Fruit fly (Drosophila melanogaster): ENCODE results near the gene CG10068.

Gene CG10068

dm6 chr3R:7127966-7128365 is at the start of gene CG10068:
TSS of gene CG10068 (minus strand) at chr3R:7128027.
- TF ChIP-seq fru (GFP tag; optimal IDR thresholded peaks at IDR 0.05) = peak; percentile 84
- TF ChIP-seq sv (GFP tag; optimal IDR thresholded peaks at IDR 0.05) = peak; percentile 91
- TF ChIP-seq tai (GFP tag; optimal IDR thresholded peaks at IDR 0.05) = peak; percentile 73
- no peak for TF ChIP-seq lola (GFP tag; optimal IDR thresholded peaks at IDR 0.05)
- TF ChIP-seq Sp1 (GFP tag; optimal IDR thresholded peaks at IDR 0.05) = peak; percentile 82
- TF ChIP-seq sage (GFP tag; optimal IDR thresholded peaks at IDR 0.05) = peak; percentile 86
- no peak for TF ChIP-seq jim (GFP tag; optimal IDR thresholded peaks at IDR 0.05)
- TF ChIP-seq N (GFP tag; optimal IDR thresholded peaks at IDR 0.05) = no peak
- TF ChIP-seq Mio (GFP tag; optimal IDR thresholded peaks at IDR 0.05) = no peak
- TF ChIP-seq CrebA (GFP tag; optimal IDR thresholded peaks at IDR 0.05; ENCODE audit: borderline replicate concordance) = no peak
- TF ChIP-seq br (GFP tag; optimal IDR thresholded peaks at IDR 0.05) = peak; percentile 88
- TF ChIP-seq psq (GFP tag; optimal IDR thresholded peaks at IDR 0.05) = peak; percentile 69
- TF ChIP-seq Hnf4 (GFP tag; optimal IDR thresholded peaks at IDR 0.05) = peak; percentile 88
- peak; percentile 29 to 87 for TF ChIP-seq foxo (GFP tag; optimal IDR thresholded peaks at IDR 0.05)
- peak; percentile 60 for TF ChIP-seq CG9705 (GFP tag; optimal IDR thresholded peaks at IDR 0.05)
- TF ChIP-seq rgr (GFP tag; optimal IDR thresholded peaks at IDR 0.05) = peak; percentile 82
- peak; percentile 90 for TF ChIP-seq h (GFP tag; optimal IDR thresholded peaks at IDR 0.05)
- TF ChIP-seq dsf (GFP tag; optimal IDR thresholded peaks at IDR 0.05; ENCODE audit: borderline replicate concordance) = peak; percentile 77
- TF ChIP-seq woc (GFP tag; optimal IDR thresholded peaks at IDR 0.05) = peak; percentile 69
- peak; percentile 20 for TF ChIP-seq Myc (optimal IDR thresholded peaks at IDR 0.05)
- peak; percentile 70 for TF ChIP-seq CG32264 (GFP tag; optimal IDR thresholded peaks at IDR 0.05)
- no peak for TF ChIP-seq dl (GFP tag; optimal IDR thresholded peaks at IDR 0.05; ENCODE audit: insufficient read depth in 1 of 2, partially characterized antibody in 2 of 2)
- TF ChIP-seq Dif (GFP tag; optimal IDR thresholded peaks at IDR 0.05; ENCODE audit: partially characterized antibody) = no peak
- no peak for TF ChIP-seq usp (GFP tag; optimal IDR thresholded peaks at IDR 0.05)
- no peak for TF ChIP-seq GATAd (GFP tag; optimal IDR thresholded peaks at IDR 0.05)
- peak; percentile 82 for TF ChIP-seq HLH106 (tag; optimal IDR thresholded peaks at IDR 0.05)
- peak; percentile 81 for TF ChIP-seq Hr83 (GFP tag; optimal IDR thresholded peaks at IDR 0.05; ENCODE audit: poor library complexity, severe bottlenecking)
- TF ChIP-seq brk (GFP tag; optimal IDR thresholded peaks at IDR 0.05) = peak; percentile 80
- TF ChIP-seq Vsx2 (GFP tag; optimal IDR thresholded peaks at IDR 0.05; ENCODE audit: partially characterized antibody) = no peak
- TF ChIP-seq ey (GFP tag; optimal IDR thresholded peaks at IDR 0.05) = peak; percentile 81
- no peak for TF ChIP-seq pan (optimal IDR thresholded peaks at IDR 0.05)
- TF ChIP-seq dmrt93B (GFP tag; optimal IDR thresholded peaks at IDR 0.05) = peak; percentile 42
- TF ChIP-seq Abd-B (GFP tag; optimal IDR thresholded peaks at IDR 0.05) = no peak
- peak; percentile 87 for TF ChIP-seq Jra (GFP tag; optimal IDR thresholded peaks at IDR 0.05)
- no peak for TF ChIP-seq Hr78 (GFP tag; optimal IDR thresholded peaks at IDR 0.05)
- peak; percentile 82 for TF ChIP-seq OdsH (GFP tag; optimal IDR thresholded peaks at IDR 0.05)
- TF ChIP-seq Dfd (GFP tag; optimal IDR thresholded peaks at IDR 0.05) = no peak
- no peak for TF ChIP-seq Rel (GFP tag; optimal IDR thresholded peaks at IDR 0.05)
- TF ChIP-seq Rel (tag; optimal IDR thresholded peaks at IDR 0.05) = peak; percentile 54

- TF ChIP-seq fru (GFP tag; optimal IDR thresholded peaks at IDR 0.05) (no peak), Dif (GFP tag; optimal IDR thresholded peaks at IDR 0.05; ENCODE audit: partially characterized antibody) (no peak), lola (GFP tag; optimal IDR thresholded peaks at IDR 0.05) (no peak), Jra (GFP tag; optimal IDR thresholded peaks at IDR 0.05) (no peak), Sp1 (GFP tag; optimal IDR thresholded peaks at IDR 0.05) (no peak), GATAd (GFP tag; optimal IDR thresholded peaks at IDR 0.05) (no peak), sage (GFP tag; optimal IDR thresholded peaks at IDR 0.05) (no peak), h (GFP tag; optimal IDR thresholded peaks at IDR 0.05) (no peak)
These were observed 46.9 kb upstream of the CG10068 start for dm6 chr3R:7174755-7175154.

dm6 chr3R:7172978-7173377 is 45.2 kb upstream of the CG10068 start:
- TF ChIP-seq psq (GFP tag; optimal IDR thresholded peaks at IDR 0.05) (peak; percentile 13), br (GFP tag; optimal IDR thresholded peaks at IDR 0.05) (no peak), brk (GFP tag; optimal IDR thresholded peaks at IDR 0.05) (peak; percentile 12), Dfd (GFP tag; optimal IDR thresholded peaks at IDR 0.05) (no peak), sage (GFP tag; optimal IDR thresholded peaks at IDR 0.05) (no peak), Vsx2 (GFP tag; optimal IDR thresholded peaks at IDR 0.05; ENCODE audit: partially characterized antibody) (peak; percentile 39)
